Fruit fly (Drosophila melanogaster) whole organism, embryonic: Measurements from ENCODE around the gene simj.

Experiments used
- Antp ChIP-seq: fragments of 200-800 bp; sonication (Bioruptor generic); optimal IDR thresholded peaks from 3 replicates; lab custom pipeline; 2016; ENCODE audit warnings: missing biosample characterization, missing genetic modification characterization
- Awh ChIP-seq: fragments of 200-800 bp; sonication (Bioruptor generic); IDR thresholded peaks from 2 replicates; pipeline ENCODE4, ENCODE4 v1.3.6; 2022; ENCODE audit warnings: missing biosample characterization, missing genetic modification characterization
- Bgb ChIP-seq: fragments of 200-800 bp; sonication (Bioruptor generic); IDR thresholded peaks from 2 replicates; pipeline ENCODE4 v1.3.6; 2022; ENCODE audit warnings: missing biosample characterization, missing genetic modification characterization; ENCODE audit not compliant: partially characterized antibody
- Blimp-1 ChIP-seq: fragments of 200-800 bp; sonication (Bioruptor generic); optimal IDR thresholded peaks from 3 replicates; lab custom pipeline; 2018; ENCODE audit warnings: missing biosample characterization, missing genetic modification characterization, mild to moderate bottlenecking, moderate library complexity, missing genetic modification reagents
- Bteb2 ChIP-seq: fragments of 200-800 bp; sonication (Bioruptor generic); optimal IDR thresholded peaks from 2 replicates; lab custom pipeline; 2016; ENCODE audit warnings: missing biosample characterization, missing genetic modification characterization
- CG10431 ChIP-seq: fragments of 200-800 bp; sonication (Bioruptor generic); optimal IDR thresholded peaks from 3 replicates; lab custom pipeline; 2018; ENCODE audit warnings: missing biosample characterization, mild to moderate bottlenecking, missing genetic modification characterization
- CG10654 ChIP-seq: fragments of 200-800 bp; sonication (Bioruptor generic); optimal IDR thresholded peaks from 2 replicates; lab custom pipeline; 2016; ENCODE audit warnings: missing biosample characterization, missing genetic modification characterization
- CG11085 ChIP-seq: fragments of 200-800 bp; sonication (Bioruptor generic); IDR thresholded peaks from 2 replicates; pipeline ENCODE4 v1.3.6; 2022; ENCODE audit warnings: missing biosample characterization, missing genetic modification characterization
- CG13287 ChIP-seq: fragments of 200-800 bp; sonication (Bioruptor generic); IDR thresholded peaks from 2 replicates; pipeline ENCODE4 v1.3.6; 2022; ENCODE audit warnings: missing biosample characterization, missing genetic modification characterization; ENCODE audit not compliant: partially characterized antibody
- CG14965 ChIP-seq: fragments of 200-800 bp; sonication (Bioruptor generic); optimal IDR thresholded peaks from 2 replicates; lab custom pipeline; 2016; ENCODE audit warnings: missing biosample characterization, missing genetic modification characterization, borderline replicate concordance
- CG18619 ChIP-seq: fragments of 200-800 bp; sonication (Bioruptor generic); optimal IDR thresholded peaks from 3 replicates; lab custom pipeline; 2017; ENCODE audit warnings: missing biosample characterization, mild to moderate bottlenecking, missing genetic modification characterization
- CG4328 ChIP-seq: fragments of 200-800 bp; sonication (Bioruptor generic); optimal IDR thresholded peaks from 3 replicates; lab custom pipeline; 2017; ENCODE audit warnings: missing biosample characterization, missing genetic modification reagents, missing genetic modification characterization
- CG4820 ChIP-seq: fragments of 200-800 bp; sonication (Bioruptor generic); optimal IDR thresholded peaks from 3 replicates; lab custom pipeline; 2016; ENCODE audit warnings: missing biosample characterization, missing genetic modification characterization
- CG6854 ChIP-seq: fragments of 200-800 bp; sonication (Bioruptor generic); optimal IDR thresholded peaks from 3 replicates; lab custom pipeline; 2017; ENCODE audit warnings: missing biosample characterization, mild to moderate bottlenecking, missing genetic modification characterization
- CG7372 ChIP-seq: fragments of 200-800 bp; sonication (Bioruptor generic); IDR thresholded peaks from 2 replicates; pipeline ENCODE4 v1.3.6; 2022; ENCODE audit warnings: missing biosample characterization, missing genetic modification characterization
- CG8388 ChIP-seq: fragments of 200-800 bp; sonication (Bioruptor generic); optimal IDR thresholded peaks from 2 replicates; lab custom pipeline; 2019; ENCODE audit warnings: missing biosample characterization, mild to moderate bottlenecking, missing genetic modification characterization, moderate library complexity
- CG9437 ChIP-seq: fragments of 200-800 bp; sonication (Bioruptor generic); optimal IDR thresholded peaks from 2 replicates; lab custom pipeline; 2018; ENCODE audit warnings: missing biosample characterization, mild to moderate bottlenecking, missing genetic modification characterization
- CG9797 ChIP-seq: fragments of 200-800 bp; sonication (Bioruptor generic); optimal IDR thresholded peaks from 3 replicates; lab custom pipeline; 2018; ENCODE audit warnings: missing biosample characterization, mild to moderate bottlenecking, missing genetic modification characterization
- CkIIα-i1 ChIP-seq: fragments of 200-800 bp; sonication (Bioruptor generic); IDR thresholded peaks from 2 replicates; pipeline ENCODE4 v1.3.6; 2022; ENCODE audit warnings: missing biosample characterization, missing genetic modification characterization
- D19B ChIP-seq: fragments of 200-800 bp; sonication (Bioruptor generic); optimal IDR thresholded peaks from 2 replicates; lab custom pipeline; 2017; ENCODE audit warnings: missing biosample characterization, mild to moderate bottlenecking, missing genetic modification characterization
- Drgx ChIP-seq: fragments of 200-800 bp; sonication (Bioruptor generic); IDR thresholded peaks from 2 replicates; pipeline ENCODE4 v1.3.6; 2022; ENCODE audit warnings: missing biosample characterization, missing genetic modification characterization
- E2f1 ChIP-seq: fragments of 200-800 bp; sonication (Bioruptor generic); IDR thresholded peaks from 2 replicates; pipeline ENCODE4 v1.3.6; 2022; ENCODE audit warnings: missing biosample characterization, missing genetic modification characterization
- H2.0 ChIP-seq: fragments of 200-800 bp; sonication (Bioruptor generic); IDR thresholded peaks from 2 replicates; pipeline ENCODE4 v1.3.6; 2022; ENCODE audit warnings: missing biosample characterization, missing genetic modification characterization
- MBD-R2 ChIP-seq: fragments of 200-800 bp; sonication (Bioruptor generic); IDR thresholded peaks from 2 replicates; pipeline ENCODE4 v1.3.6; 2022; ENCODE audit warnings: missing biosample characterization, missing genetic modification characterization
- Med ChIP-seq: fragments of 200-800 bp; sonication (Bioruptor generic); peaks from one replicate; lab custom pipeline; 2016; ENCODE audit warnings: missing biosample characterization, missing genetic modification characterization, mild to moderate bottlenecking, inconsistent platforms, moderate library complexity
- NK7.1 ChIP-seq: fragments of 200-800 bp; sonication (Bioruptor generic); optimal IDR thresholded peaks from 3 replicates; lab custom pipeline; 2016; ENCODE audit warnings: missing biosample characterization, missing genetic modification characterization
- Oli ChIP-seq: fragments of 200-800 bp; sonication (Bioruptor generic); optimal IDR thresholded peaks from 2 replicates; lab custom pipeline; 2018; ENCODE audit warnings: missing biosample characterization, mild to moderate bottlenecking, missing genetic modification characterization, moderate library complexity
- Xrp1 ChIP-seq: fragments of 200-800 bp; sonication (Bioruptor generic); IDR thresholded peaks from 2 replicates; pipeline ENCODE4 v1.3.6; 2022; ENCODE audit warnings: missing biosample characterization, missing genetic modification characterization
- al ChIP-seq: fragments of 200-800 bp; sonication (Bioruptor generic); IDR thresholded peaks from 2 replicates; pipeline ENCODE4 v1.3.6; 2022; ENCODE audit warnings: missing biosample characterization, missing genetic modification characterization
- bbx ChIP-seq: fragments of 200-800 bp; sonication (Bioruptor generic); IDR thresholded peaks from 2 replicates; pipeline ENCODE4 v1.3.6; 2022; ENCODE audit warnings: missing biosample characterization, missing genetic modification characterization; ENCODE audit not compliant: partially characterized antibody
- bowl ChIP-seq: fragments of 200-800 bp; sonication (Bioruptor generic); IDR thresholded peaks from 2 replicates; pipeline ENCODE4 v1.3.6; 2022; ENCODE audit warnings: missing biosample characterization, missing genetic modification characterization
- br ChIP-seq: fragments of >200 bp; optimal IDR thresholded peaks from 2 replicates; lab custom pipeline; 2017
- dm ChIP-seq: fragments of 200-800 bp; sonication (Bioruptor generic); optimal IDR thresholded peaks from 3 replicates; lab custom pipeline; 2016; ENCODE audit warnings: missing biosample characterization, missing genetic modification characterization
- emc ChIP-seq: fragments of 200-800 bp; sonication (Bioruptor generic); optimal IDR thresholded peaks from 2 replicates; lab custom pipeline; 2016; ENCODE audit warnings: missing biosample characterization, missing genetic modification characterization
- fd102C ChIP-seq: fragments of 200-800 bp; sonication (Bioruptor generic); optimal IDR thresholded peaks from 2 replicates; lab custom pipeline; 2018; ENCODE audit warnings: missing biosample characterization, mild to moderate bottlenecking, missing genetic modification characterization, moderate library complexity
- gfzf ChIP-seq: fragments of 200-800 bp; sonication (Bioruptor generic); optimal IDR thresholded peaks from 2 replicates; lab custom pipeline; 2016; ENCODE audit warnings: missing biosample characterization, mild to moderate bottlenecking, missing genetic modification characterization, moderate library complexity
- gsb-n ChIP-seq: fragments of 200-800 bp; sonication (Bioruptor generic); optimal IDR thresholded peaks from 3 replicates; lab custom pipeline; 2018; ENCODE audit warnings: missing biosample characterization, mild to moderate bottlenecking, missing genetic modification characterization
- gt ChIP-seq: fragments of 200-800 bp; sonication (Bioruptor generic); IDR thresholded peaks from 2 replicates; pipeline ENCODE4 v1.3.6; 2022; ENCODE audit warnings: missing biosample characterization, missing genetic modification characterization
- ham ChIP-seq: fragments of 200-800 bp; sonication (Bioruptor generic); IDR thresholded peaks from 2 replicates; pipeline ENCODE4 v1.3.6; 2022; ENCODE audit warnings: missing biosample characterization, missing genetic modification characterization
- jumu ChIP-seq: fragments of 200-800 bp; sonication (Bioruptor generic); optimal IDR thresholded peaks from 3 replicates; lab custom pipeline; 2016; ENCODE audit warnings: missing biosample characterization, missing genetic modification characterization
- knrl ChIP-seq: fragments of 200-800 bp; sonication (Bioruptor generic); IDR thresholded peaks from 3 replicates; pipeline ENCODE4 v1.3.6; 2022; ENCODE audit warnings: missing biosample characterization, missing genetic modification characterization; ENCODE audit not compliant: partially characterized antibody
- lov ChIP-seq, 2 experiments: fragments of 200-800 bp in 1 of 2; fragments of >200 bp in 1 of 2; sonication (Bioruptor generic) in 1 of 2; IDR thresholded peaks in 1 of 2; optimal IDR thresholded peaks in 1 of 2; 2 replicates in 1 of 2; 3 replicates in 1 of 2; pipeline versions ENCODE4 v1.3.6 to Lab custom; 2017 to 2022; ENCODE audit warnings: missing biosample characterization in 1 of 2, missing genetic modification characterization in 1 of 2
- mld ChIP-seq: fragments of 200-800 bp; sonication (Bioruptor generic); IDR thresholded peaks from 3 replicates; pipeline ENCODE4 v1.3.6; 2022; ENCODE audit warnings: missing biosample characterization, missing genetic modification characterization; ENCODE audit not compliant: partially characterized antibody
- nau ChIP-seq: fragments of 200-800 bp; sonication (Bioruptor generic); optimal IDR thresholded peaks from 3 replicates; lab custom pipeline; 2017; ENCODE audit warnings: missing biosample characterization, mild to moderate bottlenecking, missing genetic modification characterization, missing genetic modification reagents
- salm ChIP-seq: fragments of 200-800 bp; sonication (Bioruptor generic); optimal IDR thresholded peaks from 2 replicates; lab custom pipeline; 2018; ENCODE audit warnings: missing biosample characterization, mild to moderate bottlenecking, missing genetic modification characterization
- sens ChIP-seq: fragments of 200-800 bp; sonication (Bioruptor generic); peaks from one replicate; lab custom pipeline; 2016; ENCODE audit warnings: missing biosample characterization, missing genetic modification characterization
- shn ChIP-seq: fragments of 200-800 bp; sonication (Bioruptor generic); optimal IDR thresholded peaks from 3 replicates; lab custom pipeline; 2016; ENCODE audit warnings: missing biosample characterization, missing genetic modification characterization
- sqz ChIP-seq: fragments of 200-800 bp; sonication (Bioruptor generic); optimal IDR thresholded peaks from 3 replicates; lab custom pipeline; 2018; ENCODE audit warnings: missing biosample characterization, mild to moderate bottlenecking, missing genetic modification characterization

Gene simj

DNA sequence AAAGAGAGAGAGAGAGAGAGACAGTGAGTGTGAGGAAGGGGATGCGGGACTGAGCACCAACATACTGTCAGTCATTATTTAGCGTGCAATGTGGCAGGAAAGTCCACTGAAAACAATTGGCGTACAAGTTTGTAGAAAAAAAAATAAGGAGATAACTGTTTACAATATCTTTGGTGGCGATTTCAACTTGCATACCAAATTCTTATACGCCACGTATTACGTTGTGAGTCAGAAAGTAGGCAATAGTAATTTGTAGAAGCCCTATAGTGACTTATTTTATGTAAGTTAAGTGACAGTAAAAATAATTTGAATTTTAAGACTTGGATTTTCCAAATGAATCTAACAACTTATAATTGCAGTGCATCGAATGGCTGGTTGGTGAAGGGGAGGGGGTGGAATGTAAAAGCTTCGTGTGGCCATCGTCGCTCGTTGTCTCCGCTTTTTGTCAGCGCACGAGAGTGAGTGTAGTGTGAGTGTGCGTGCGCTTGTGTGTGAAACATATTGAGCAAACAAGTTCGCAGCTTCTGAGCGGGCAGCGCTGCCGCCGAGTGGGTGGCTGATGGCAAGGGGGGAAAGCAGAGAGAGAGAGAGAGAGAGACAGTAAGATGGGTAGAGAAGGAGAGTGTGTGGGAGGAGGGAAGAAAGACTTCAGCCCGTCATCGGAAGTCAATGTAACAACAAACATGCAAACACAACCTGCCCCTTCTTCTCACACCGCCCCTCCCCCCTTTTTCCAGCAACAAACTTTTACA lies 75.3 kb downstream of the simj start (continued):
- TF ChIP-seq bbx (GFP tag; lab: Robert Waterston, UW) = no peak; the same call in 1 of the 2 replicates
- TF ChIP-seq CG9437 (GFP tag; lab: Kevin White, UChicago) = peak; percentile 88
- peak; percentile 86 for TF ChIP-seq CG7372
- TF ChIP-seq CG4820 (GFP tag; lab: Kevin White, UChicago) = peak; percentile 95
- no peak; the same call in 1 of the 2 replicates for TF ChIP-seq bowl (GFP tag; lab: Robert Waterston, UW)
- peak; percentile 95 for TF ChIP-seq Drgx (GFP tag; lab: Robert Waterston, UW)
- peak; percentile 67; the same call in 1 of the 2 replicates for TF ChIP-seq gt (GFP tag; lab: Robert Waterston, UW)
- peak; percentile 86 for TF ChIP-seq al (GFP tag; lab: Robert Waterston, UW)
- TF ChIP-seq CG8388 (GFP tag; lab: Kevin White, UChicago) = peak; percentile 88
- TF ChIP-seq Awh (GFP tag; lab: Robert Waterston, UW) = peak; percentile 86
- peak; percentile 93 for TF ChIP-seq jumu (GFP tag; lab: Kevin White, UChicago)
- peak; percentile 70 for TF ChIP-seq CG10431 (GFP tag; lab: Kevin White, UChicago)
- TF ChIP-seq knrl (GFP tag; lab: Robert Waterston, UW) = peak; percentile 30; the same call in 1 of the 3 replicates
- peak; percentile 73 for TF ChIP-seq salm (tag; lab: Kevin White, UChicago)
- peak; percentile 93 for TF ChIP-seq Oli (tag; lab: Kevin White, UChicago)
- peak; percentile 40 for TF ChIP-seq CG9797 (GFP tag; lab: Kevin White, UChicago)
- peak; percentile 12 for TF ChIP-seq gfzf (GFP tag; lab: Kevin White, UChicago)
- TF ChIP-seq H2.0 (GFP tag; lab: Robert Waterston, UW) = peak; percentile 70
- TF ChIP-seq Bgb = peak; percentile 32; the same call in 1 of the 2 replicates
- peak; percentile 60; the same call in 1 of the 2 replicates for TF ChIP-seq CkIIα-i1
- peak; percentile 77 for TF ChIP-seq gsb-n (tag; lab: Kevin White, UChicago)
- TF ChIP-seq Bteb2 = peak; percentile 90
- TF ChIP-seq sens (GFP tag; lab: Kevin White, UChicago) = peak; percentile 99
- TF ChIP-seq CG13287 = no peak
- peak; percentile 84 for TF ChIP-seq NK7.1
- TF ChIP-seq D19B (GFP tag; lab: Kevin White, UChicago) = peak; percentile 88
- no peak for TF ChIP-seq lov (optimal IDR thresholded peaks at IDR 0.05; lab: Kevin White, UChicago)
- TF ChIP-seq lov (GFP tag; IDR thresholded peaks at IDR 0.05; lab: Robert Waterston, UW) = no peak; the same call in 2 of the 3 replicates
- peak; percentile 85 for TF ChIP-seq CG6854
- no peak for TF ChIP-seq fd102C (GFP tag; lab: Kevin White, UChicago)
- TF ChIP-seq Med = peak; percentile 99
- no peak for TF ChIP-seq br
- TF ChIP-seq mld = no peak
- peak; percentile 74 for TF ChIP-seq ham (GFP tag; lab: Robert Waterston, UW)
- peak; percentile 90 for TF ChIP-seq Antp
- TF ChIP-seq CG11085 (GFP tag; lab: Robert Waterston, UW) = peak; percentile 82
- peak; percentile 94 for TF ChIP-seq Blimp-1 (GFP tag; lab: Kevin White, UChicago)
- TF ChIP-seq CG10654 = peak; percentile 96
- TF ChIP-seq dm = peak; percentile 81
- peak; percentile 79; the same call in 1 of the 2 replicates for TF ChIP-seq MBD-R2 (GFP tag; lab: Robert Waterston, UW)
- TF ChIP-seq CG4328 (GFP tag; lab: Kevin White, UChicago) = peak; percentile 86
- peak; percentile 92 for TF ChIP-seq E2f1
- peak; percentile 95 for TF ChIP-seq nau (GFP tag; lab: Kevin White, UChicago)
- peak; percentile 92 for TF ChIP-seq CG18619
- TF ChIP-seq sqz = peak; percentile 79
- TF ChIP-seq Xrp1 = peak; percentile 93
- TF ChIP-seq emc (GFP tag; lab: Kevin White, UChicago) = peak; percentile 91
- peak; percentile 68 for TF ChIP-seq CG14965 (GFP tag; lab: Kevin White, UChicago)
- TF ChIP-seq shn (GFP tag; lab: Kevin White, UChicago) = peak; percentile 89
